Fruit fly (Drosophila melanogaster) whole organism: ENCODE measurements around the gene E2f2.

Experiments used
- Dll ChIP-seq: fragments of >200 bp; optimal IDR thresholded peaks from 2 replicates; lab custom pipeline; 2017
- EcR ChIP-seq, 2 experiments: fragments of >200 bp; optimal IDR thresholded peaks; 2 replicates each; lab custom pipeline; 2017; ENCODE audit warnings: missing biosample characterization in 2 of 2, missing genetic modification characterization in 2 of 2, missing genetic modification reagents in 2 of 2
- pan ChIP-seq: fragments of >200 bp; optimal IDR thresholded peaks from 2 replicates; lab custom pipeline; 2017
- usp ChIP-seq: fragments of >200 bp; optimal IDR thresholded peaks from 2 replicates; lab custom pipeline; 2017; ENCODE audit warnings: missing biosample characterization, missing genetic modification characterization, mixed read lengths

DNA sequence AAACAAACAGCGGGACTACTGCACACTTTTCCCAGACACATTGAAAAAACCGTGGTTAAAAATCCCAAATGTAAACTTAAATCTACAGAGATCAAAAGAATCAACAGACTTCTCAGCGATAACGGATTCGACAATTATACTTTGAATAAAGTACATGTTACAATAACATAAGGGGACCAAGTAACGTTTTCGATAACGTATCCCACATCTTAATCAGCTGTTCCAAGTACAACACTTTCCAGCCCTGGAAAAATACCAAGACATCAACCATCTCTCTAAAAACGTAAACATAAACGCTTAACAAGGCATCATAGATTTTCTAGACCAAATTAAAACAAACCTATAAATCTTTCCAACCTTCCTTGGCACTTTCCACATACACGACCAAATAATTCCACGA lies 2.7 kb downstream of the E2f2 start:
- TF ChIP-seq pan (no peak), Dll (lab: Kevin White, UChicago) (no peak), usp (GFP tag; lab: Kevin White, UChicago) (no peak), EcR (GFP tag; optimal IDR thresholded peaks at IDR 0.05; lab: Kevin White, UChicago) (no peak)
